Fruit fly (Drosophila melanogaster): ENCODE measurements around the gene ZAP3.

DNA sequence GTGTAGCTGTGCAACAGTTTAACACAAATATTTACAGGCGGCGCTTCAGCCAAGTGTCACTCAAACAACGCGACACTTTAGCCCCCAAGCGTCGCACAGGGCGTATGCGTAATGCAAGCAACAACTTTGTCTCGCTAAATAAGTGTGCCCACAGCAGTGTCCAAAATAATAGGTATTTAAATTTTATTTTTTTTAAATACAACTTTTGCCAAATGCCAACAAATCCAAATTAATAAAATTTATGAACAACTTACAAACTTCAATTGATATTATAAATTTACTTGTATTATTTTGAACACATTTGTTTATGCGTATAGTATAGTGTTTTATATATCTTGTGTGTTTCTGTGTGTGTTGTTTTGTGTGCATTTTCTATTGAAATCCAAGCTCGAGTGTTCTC is 24.3 kb downstream of the ZAP3 start:
- TF ChIP-seq usp (GFP tag; optimal IDR thresholded peaks at IDR 0.05): no peak
- TF ChIP-seq pan (optimal IDR thresholded peaks at IDR 0.05): no peak
- TF ChIP-seq psq (optimal IDR thresholded peaks at IDR 0.05): no peak
